Worm (Caenorhabditis elegans): ENCODE measurements around the gene sre-49.

sre-49 gene

DNA sequence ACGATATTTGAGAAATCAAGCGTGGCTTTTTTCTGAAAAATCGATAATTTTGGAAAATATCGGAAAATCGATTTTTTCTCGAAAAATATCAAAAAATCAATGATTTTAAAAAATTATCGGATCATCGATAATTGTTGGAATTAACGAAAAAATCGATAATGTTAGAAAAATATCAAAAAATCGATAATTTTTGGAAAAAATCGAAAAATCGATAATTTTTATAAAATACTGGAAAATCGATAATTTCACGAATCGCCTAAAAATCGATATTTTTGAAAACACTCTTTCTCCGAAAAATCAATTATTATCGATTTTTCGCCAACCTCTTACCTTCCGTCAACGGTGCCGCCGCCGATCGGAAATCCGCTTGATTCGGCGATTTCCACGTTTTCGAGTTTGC, 17.4 kb upstream of the sre-49 start:
- no peak for TF ChIP-seq hlh-30 (tag; optimal IDR thresholded peaks at IDR 0.05; ENCODE audit: insufficient read depth)
- peak; percentile 42 for TF ChIP-seq aha-1 (tag)
- TF ChIP-seq ceh-28 (tag; optimal IDR thresholded peaks at IDR 0.05) = peak; percentile 96

DNA sequence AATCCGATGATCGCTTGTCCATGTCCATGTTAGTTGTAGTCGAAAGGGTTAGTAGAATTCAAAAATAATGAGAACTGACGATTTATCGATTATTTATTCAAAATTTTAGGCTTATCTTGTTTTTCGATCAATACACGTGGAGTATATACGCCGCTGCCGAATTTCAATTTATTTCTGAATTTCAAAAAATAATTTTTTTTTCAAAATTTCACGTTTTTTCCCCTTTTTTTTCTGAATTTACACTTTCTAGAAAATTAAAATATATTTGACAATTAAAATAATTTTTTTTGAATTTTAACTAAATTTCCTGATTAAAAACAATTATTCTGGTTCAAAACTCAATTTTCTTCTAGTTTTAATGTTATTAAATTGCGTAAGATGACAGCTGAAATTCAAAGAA, 16.3 kb upstream of the sre-49 start, which contains the start of gene C50E10.1:
C50E10.1 (minus strand) TSS at position 101 of the 400 bp plus-strand sequence.
- no peak for TF ChIP-seq lin-29 (GFP tag; IDR thresholded peaks at IDR 0.05)
- TF ChIP-seq hlh-11 (tag; optimal IDR thresholded peaks at IDR 0.05) = no peak
- TF ChIP-seq ceh-82 (tag; optimal IDR thresholded peaks at IDR 0.05) = no peak
- no peak for TF ChIP-seq dmd-6 (GFP tag; IDR thresholded peaks at IDR 0.05)
- no peak for TF ChIP-seq ZK337.2 (GFP tag; IDR thresholded peaks at IDR 0.05)
- TF ChIP-seq daf-19 (GFP tag; conservative IDR thresholded peaks at IDR 0.05) = no peak
- no peak for TF ChIP-seq madf-5 (GFP tag; IDR thresholded peaks at IDR 0.05)
- TF ChIP-seq dmd-9 (GFP tag; IDR thresholded peaks at IDR 0.05) = no peak
- TF ChIP-seq Y48G9A.11 (GFP tag; IDR thresholded peaks at IDR 0.05) = no peak
- no peak for TF ChIP-seq snpc-1.2 (GFP tag; IDR thresholded peaks at IDR 0.05)
- TF ChIP-seq D1046.2 (GFP tag; IDR thresholded peaks at IDR 0.05) = no peak
- TF ChIP-seq mep-1 (tag; optimal IDR thresholded peaks at IDR 0.05) = no peak
- TF ChIP-seq snpc-4 (tag; optimal IDR thresholded peaks at IDR 0.05) = no peak
- TF ChIP-seq nhr-111 (GFP tag; optimal IDR thresholded peaks at IDR 0.05) = no peak
- TF ChIP-seq lin-39 (tag; optimal IDR thresholded peaks at IDR 0.05) = no peak
- TF ChIP-seq mes-2 (tag; optimal IDR thresholded peaks at IDR 0.05; ENCODE audit: poor library complexity, severe bottlenecking) = no peak
- no peak for TF ChIP-seq ztf-7 (tag; optimal IDR thresholded peaks at IDR 0.05)
- no peak for TF ChIP-seq F44E2.7 (GFP tag; IDR thresholded peaks at IDR 0.05)

DNA sequence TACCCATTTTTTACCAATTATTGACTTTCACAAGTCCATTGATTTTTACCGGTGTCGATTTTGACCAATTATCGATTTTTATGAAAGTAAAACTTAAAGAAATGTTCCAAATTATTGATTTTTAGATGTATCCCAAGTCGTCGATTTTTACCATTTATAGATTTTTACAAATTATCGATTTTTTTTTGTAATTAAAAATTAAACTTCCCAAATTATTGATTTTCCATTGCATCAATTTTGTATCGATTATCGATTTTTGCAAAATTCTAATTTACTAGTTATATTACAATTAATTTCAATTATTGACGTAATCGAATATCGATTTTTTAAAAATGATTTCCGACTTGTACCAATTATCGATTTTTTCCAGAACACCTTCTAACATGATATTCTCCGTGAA, 15.5 kb upstream of the sre-49 start, which contains the start of gene sre-50:
sre-50 (plus strand) TSS at position 384 of the 400 bp plus-strand sequence.
- TF ChIP-seq php-3 (GFP tag; IDR thresholded peaks at IDR 0.05) (no peak), ceh-28 (tag; optimal IDR thresholded peaks at IDR 0.05) (peak; percentile 96), jun-1 (tag; optimal IDR thresholded peaks at IDR 0.05) (no peak)

DNA sequence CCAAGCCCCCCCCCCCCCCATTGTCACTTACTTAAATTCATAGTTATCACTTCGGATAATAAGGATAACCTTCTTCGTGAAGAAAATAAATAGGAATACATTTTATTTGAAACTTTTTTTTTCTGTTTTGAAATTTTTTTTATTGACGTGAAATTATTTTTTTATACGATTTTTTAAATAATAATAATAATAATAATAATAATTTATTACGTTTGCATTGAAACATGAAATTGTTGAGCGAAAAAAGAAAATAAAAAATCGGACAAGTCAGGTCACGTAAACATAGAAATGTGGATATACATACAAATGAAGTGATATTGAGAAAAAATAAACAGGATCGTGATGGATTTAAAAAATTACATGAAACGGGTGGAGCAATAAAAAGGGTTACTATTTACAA, 9.0 kb upstream of the sre-49 start, which contains the start of gene C50E10.2:
C50E10.2 (minus strand) TSS at position 101 of the 400 bp plus-strand sequence.
- TF ChIP-seq vab-7 (GFP tag; IDR thresholded peaks at IDR 0.05) (no peak), lir-3 (tag; optimal IDR thresholded peaks at IDR 0.05) (no peak), mes-2 (tag; optimal IDR thresholded peaks at IDR 0.05; ENCODE audit: poor library complexity, severe bottlenecking) (no peak), lin-39 (tag; optimal IDR thresholded peaks at IDR 0.05) (no peak), F10B5.3 (tag; optimal IDR thresholded peaks at IDR 0.05) (no peak), hlh-11 (tag; optimal IDR thresholded peaks at IDR 0.05) (no peak), aly-2 (tag; optimal IDR thresholded peaks at IDR 0.05) (no peak), rbr-2 (tag; optimal IDR thresholded peaks at IDR 0.05) (no peak)

DNA sequence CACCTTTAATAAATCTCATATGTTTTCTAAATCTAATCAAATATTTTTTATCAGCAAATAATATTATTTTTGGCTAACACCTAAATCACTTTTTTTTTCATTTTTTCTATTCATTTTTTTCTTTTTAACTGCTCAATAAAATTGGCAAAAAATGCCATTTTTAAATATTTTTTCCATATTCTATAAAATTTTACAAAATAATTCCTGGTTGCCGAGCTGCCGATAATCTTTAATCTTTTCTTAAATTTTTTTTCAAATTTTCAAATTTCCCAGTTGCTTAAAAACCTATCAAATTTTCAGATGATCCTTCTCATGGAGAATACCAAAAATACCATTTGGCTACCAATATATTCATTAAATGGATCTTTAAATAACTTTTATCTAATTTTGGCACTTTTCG, 7.1 kb upstream of the sre-49 start, which contains the start of gene sre-51:
sre-51 (plus strand) TSS at position 301 of the 400 bp plus-strand sequence.
- TF ChIP-seq ztf-11 (tag; optimal IDR thresholded peaks at IDR 0.05) (no peak), fos-1 (tag; optimal IDR thresholded peaks at IDR 0.05) (no peak), saeg-2 (GFP tag; IDR thresholded peaks at IDR 0.05) (no peak), arid-1 (GFP tag; conservative IDR thresholded peaks at IDR 0.05) (no peak), unc-39 (tag; optimal IDR thresholded peaks at IDR 0.05) (no peak), dmd-6 (GFP tag; IDR thresholded peaks at IDR 0.05) (no peak), tra-1 (GFP tag; IDR thresholded peaks at IDR 0.05) (no peak), ztf-7 (tag; optimal IDR thresholded peaks at IDR 0.05) (no peak), daf-12 (tag; optimal IDR thresholded peaks at IDR 0.05) (no peak), lin-29 (GFP tag; IDR thresholded peaks at IDR 0.05) (no peak), Y105C5A.15 (GFP tag; IDR thresholded peaks at IDR 0.05) (no peak), egl-43 (GFP tag; IDR thresholded peaks at IDR 0.05) (no peak), php-3 (GFP tag; IDR thresholded peaks at IDR 0.05) (no peak), hlh-11 (tag; optimal IDR thresholded peaks at IDR 0.05) (no peak), madf-5 (GFP tag; IDR thresholded peaks at IDR 0.05) (no peak), cey-2 (tag; optimal IDR thresholded peaks at IDR 0.05; ENCODE audit: borderline replicate concordance, insufficient read depth) (no peak), rbr-2 (tag; optimal IDR thresholded peaks at IDR 0.05) (no peak), vab-7 (GFP tag; IDR thresholded peaks at IDR 0.05) (no peak), lim-7 (GFP tag; IDR thresholded peaks at IDR 0.05) (no peak)

Measured in whole organism, L4 larva.